Fruit fly (Drosophila melanogaster) whole organism, adult: ENCODE measurements around the gene Tep4.

Source experiments
- CG1620 ChIP-seq: fragments of 200-800 bp; sonication (Bioruptor generic); optimal IDR thresholded peaks from 2 replicates; lab custom pipeline; 2016; ENCODE audit warnings: missing biosample characterization, missing genetic modification characterization
- Clk ChIP-seq: fragments of 200-800 bp; sonication (Bioruptor generic); optimal IDR thresholded peaks from 2 replicates; lab custom pipeline; 2017; ENCODE audit warnings: missing biosample characterization, missing genetic modification characterization
- Crg-1 ChIP-seq: fragments of 200-800 bp; sonication (Bioruptor generic); optimal IDR thresholded peaks from 2 replicates; lab custom pipeline; 2016; ENCODE audit warnings: missing biosample characterization, missing genetic modification characterization
- Mnt ChIP-seq: fragments of 200-800 bp; sonication (Bioruptor generic); optimal IDR thresholded peaks from 2 replicates; lab custom pipeline; 2016; ENCODE audit warnings: missing biosample characterization, mild to moderate bottlenecking, missing genetic modification characterization
- pad ChIP-seq: fragments of 200-800 bp; sonication (Bioruptor generic); optimal IDR thresholded peaks from 3 replicates; lab custom pipeline; 2017; ENCODE audit warnings: missing biosample characterization, missing genetic modification characterization, mild to moderate bottlenecking, moderate library complexity, missing genetic modification reagents

DNA sequence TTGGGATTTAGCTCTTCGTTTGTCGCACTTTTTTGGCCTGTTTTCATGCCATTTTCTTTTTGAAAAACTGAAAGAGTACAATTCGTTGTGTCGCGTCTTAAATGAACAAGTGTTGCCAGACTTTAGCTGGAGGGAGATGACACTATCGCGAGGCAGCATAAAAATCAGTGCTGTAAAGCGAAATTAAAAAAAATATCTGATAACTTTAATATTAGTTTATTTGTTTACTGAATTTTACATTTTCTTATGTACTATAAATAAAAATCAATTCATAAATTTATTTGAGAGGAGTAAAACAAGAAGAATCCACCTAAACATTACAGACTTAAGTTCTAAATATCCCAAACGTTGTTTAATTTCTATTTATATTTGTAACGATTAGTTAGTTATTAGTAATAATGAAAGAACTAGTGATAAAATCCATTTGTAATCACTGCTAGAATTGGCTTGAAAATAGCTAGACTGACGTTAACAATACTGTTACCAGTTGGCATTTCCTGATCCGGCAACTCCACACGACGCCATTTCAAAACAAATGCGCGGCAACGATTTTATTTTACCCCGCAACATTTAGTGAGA is 29.0 kb downstream of the Tep4 start, which contains the start of the genes spi and msb1l:
- TF ChIP-seq Mnt (GFP tag; lab: Kevin White, UChicago), result no peak
- peak; percentile 33 for TF ChIP-seq pad
- TF ChIP-seq CG1620 (GFP tag; lab: Kevin White, UChicago), result peak; percentile 37
- TF ChIP-seq Clk (GFP tag; lab: Kevin White, UChicago), result peak; percentile 31
- TF ChIP-seq Crg-1 (GFP tag; lab: Kevin White, UChicago), result peak; percentile 45
